Worm (Caenorhabditis elegans): ENCODE measurements around the gene B0238.15.
A peak's percentile ranks its signal among the peaks of the same experiment; 100 is the strongest.

B0238.15 gene

ce11 chrV:5271487-5271886 lies 31.5 kb downstream of the B0238.15 start:
- TF ChIP-seq ceh-32 (tag; optimal IDR thresholded peaks at IDR 0.05; ENCODE audit: poor library complexity), result no peak
- TF ChIP-seq D1046.2 (GFP tag; IDR thresholded peaks at IDR 0.05), result peak; percentile 80
- TF ChIP-seq nhr-10 (tag; optimal IDR thresholded peaks at IDR 0.05), result peak; percentile 28
- TF ChIP-seq nhr-48 (tag; optimal IDR thresholded peaks at IDR 0.05), result peak; percentile 98
- TF ChIP-seq sdz-12 (GFP tag; optimal IDR thresholded peaks at IDR 0.05), result no peak
- peak in 1 of 2 experiments; percentile 93 for TF ChIP-seq unc-62 (GFP tag; optimal IDR thresholded peaks at IDR 0.05 in 1 of 2)
- TF ChIP-seq unc-62 (tag; optimal IDR thresholded peaks at IDR 0.05), result no peak
- peak; percentile 95 for TF ChIP-seq saeg-2 (GFP tag; IDR thresholded peaks at IDR 0.05)
- no peak for TF ChIP-seq snpc-4 (tag; optimal IDR thresholded peaks at IDR 0.05)
- peak; percentile 54 for TF ChIP-seq mep-1 (tag; optimal IDR thresholded peaks at IDR 0.05)
- peak; percentile 74 for TF ChIP-seq duxl-1 (tag; optimal IDR thresholded peaks at IDR 0.05; ENCODE audit: poor library complexity)
- peak; percentile 78 for TF ChIP-seq dve-1 (tag; optimal IDR thresholded peaks at IDR 0.05; ENCODE audit: insufficient read depth)
- TF ChIP-seq jun-1 (tag; optimal IDR thresholded peaks at IDR 0.05), result peak; percentile 33
- peak; percentile 93 for TF ChIP-seq hlh-30 (tag; optimal IDR thresholded peaks at IDR 0.05; ENCODE audit: insufficient read depth)
- no peak for TF ChIP-seq skn-1 (tag; optimal IDR thresholded peaks at IDR 0.05)
- peak; percentile 93 for TF ChIP-seq lin-1 (GFP tag; IDR thresholded peaks at IDR 0.05)
- peak; percentile 74 to 89 for TF ChIP-seq mdl-1 (tag; optimal IDR thresholded peaks at IDR 0.05)
- peak; percentile 89 for TF ChIP-seq nhr-77 (tag; optimal IDR thresholded peaks at IDR 0.05)
- peak; percentile 98 for TF ChIP-seq hlh-11 (tag; optimal IDR thresholded peaks at IDR 0.05)
- peak; percentile 42 to 80 for TF ChIP-seq daf-16 (GFP tag; optimal IDR thresholded peaks at IDR 0.05)
- peak; percentile 76 for TF ChIP-seq daf-16 (tag; optimal IDR thresholded peaks at IDR 0.05)
- TF ChIP-seq lsy-2 (tag; optimal IDR thresholded peaks at IDR 0.05), result peak in 1 of 2 experiments; percentile 52
- peak; percentile 92 for TF ChIP-seq mxl-3 (GFP tag; optimal IDR thresholded peaks at IDR 0.05)
- TF ChIP-seq F37D6.2 (tag; optimal IDR thresholded peaks at IDR 0.05), result no peak
- TF ChIP-seq lin-39 (tag; optimal IDR thresholded peaks at IDR 0.05), result no peak
- peak; percentile 70 for TF ChIP-seq set-16 (GFP tag; IDR thresholded peaks at IDR 0.05)
- no peak for TF ChIP-seq ama-1 (optimal IDR thresholded peaks at IDR 0.05)
- TF ChIP-seq hmg-1.1 (GFP tag; IDR thresholded peaks at IDR 0.05), result peak; percentile 50
- TF ChIP-seq daf-19 (GFP tag; conservative IDR thresholded peaks at IDR 0.05), result no peak
- TF ChIP-seq F10B5.3 (tag; optimal IDR thresholded peaks at IDR 0.05), result no peak
- peak; percentile 50; the same call in 1 of the 2 replicates for TF ChIP-seq arid-1 (GFP tag; conservative IDR thresholded peaks at IDR 0.05)
- TF ChIP-seq mxl-2 (GFP tag; conservative IDR thresholded peaks at IDR 0.05), result peak; percentile 97
- TF ChIP-seq T26A8.4 (GFP tag; IDR thresholded peaks at IDR 0.05), result peak; percentile 41; the same call in 1 of the 2 replicates
- TF ChIP-seq egl-43 (GFP tag; IDR thresholded peaks at IDR 0.05), result no peak
- peak; percentile 57; the same call in 1 of the 2 replicates for TF ChIP-seq nhr-42 (GFP tag; IDR thresholded peaks at IDR 0.05)
- peak; percentile 81 for TF ChIP-seq nhr-102 (tag; optimal IDR thresholded peaks at IDR 0.05)
- peak; percentile 89 for TF ChIP-seq tra-1 (GFP tag; IDR thresholded peaks at IDR 0.05)
- peak; percentile 31 for TF ChIP-seq mes-2 (tag; optimal IDR thresholded peaks at IDR 0.05; ENCODE audit: poor library complexity, severe bottlenecking)
- peak; percentile 85 for TF ChIP-seq nhr-11 (tag; optimal IDR thresholded peaks at IDR 0.05)
- no peak for TF ChIP-seq snpc-1.2 (GFP tag; IDR thresholded peaks at IDR 0.05)
- no peak for TF ChIP-seq Y5F2A.4 (GFP tag; optimal IDR thresholded peaks at IDR 0.05)
- TF ChIP-seq ceh-20 (GFP tag; IDR thresholded peaks at IDR 0.05), result 0 out of 2 replicates have a peak, but pooled peaks have one; percentile 20
- peak; percentile 21 for TF ChIP-seq rbr-2 (tag; optimal IDR thresholded peaks at IDR 0.05)
- TF ChIP-seq ztf-11 (tag; optimal IDR thresholded peaks at IDR 0.05), result no peak
- peak; percentile 61 for TF ChIP-seq pqm-1 (tag; optimal IDR thresholded peaks at IDR 0.05)
- TF ChIP-seq madf-5 (GFP tag; IDR thresholded peaks at IDR 0.05), result no peak
- TF ChIP-seq nhr-41 (GFP tag; IDR thresholded peaks at IDR 0.05), result 0 out of 2 replicates have a peak, but pooled peaks have one; percentile 20
- peak; percentile 46; the same call in 1 of the 2 replicates for TF ChIP-seq mdt-29 (GFP tag; IDR thresholded peaks at IDR 0.05)
- peak; percentile 99 for TF ChIP-seq dmd-6 (GFP tag; IDR thresholded peaks at IDR 0.05)
- peak; percentile 40; the same call in 1 of the 2 replicates for TF ChIP-seq php-3 (GFP tag; IDR thresholded peaks at IDR 0.05)
- TF ChIP-seq gei-8 (GFP tag; optimal IDR thresholded peaks at IDR 0.05), result peak; percentile 82
